Worm (Caenorhabditis elegans) whole organism, L4 larva: ENCODE measurements around the gene R07G3.7.

Experiments used
- Y5F2A.4 ChIP-seq: fragments of 200-800 bp; sonication (Bioruptor generic); optimal IDR thresholded peaks from 2 replicates; lab custom pipeline; 2018; ENCODE audit warnings: mild to moderate bottlenecking, missing genetic modification characterization, missing compliant biosample characterization
- egl-27 ChIP-seq: sonication (generic microtip); optimal IDR thresholded peaks from 3 replicates; lab custom pipeline; 2017; ENCODE audit warnings: missing biosample characterization, missing genetic modification reagents, missing genetic modification characterization
- lin-15B ChIP-seq: fragments of 150-350 bp; sonication (generic microtip); optimal IDR thresholded peaks from 3 replicates; lab custom pipeline; 2014; ENCODE audit warnings: missing biosample characterization, missing genetic modification characterization
- lin-29 ChIP-seq: fragments of 200-800 bp; sonication (Bioruptor generic); IDR thresholded peaks from 2 replicates; pipeline ENCODE4 v1.3.6; 2022; ENCODE audit warnings: missing genetic modification reagents, missing genetic modification characterization, missing compliant biosample characterization
- php-3 ChIP-seq: fragments of 200-800 bp; sonication (Bioruptor generic); IDR thresholded peaks from 2 replicates; pipeline ENCODE4 v1.3.6; 2022; ENCODE audit warnings: missing genetic modification reagents, missing genetic modification characterization, missing compliant biosample characterization
- unc-62 ChIP-seq, 3 experiments: fragments of 150-350 bp in 1 of 3; sonication (generic microtip); optimal IDR thresholded peaks in 2 of 3; peaks in 1 of 3; 1 replicate in 1 of 3; 2 replicates in 2 of 3; lab custom pipeline; 2014 to 2017; ENCODE audit warnings: missing biosample characterization in 3 of 3, missing genetic modification characterization in 3 of 3, missing genetic modification reagents in 3 of 3, missing genotype in 1 of 3

The R07G3.7 gene

ce11 chrII:7562616-7563015, 50.9 kb downstream of the R07G3.7 start:
- TF ChIP-seq lin-29 (no peak), unc-62 (GFP tag; optimal IDR thresholded peaks at IDR 0.05 in 1 of 2; lab: Kevin White, UChicago) (peak in 1 of 2 experiments; percentile 87), unc-62 (tag; optimal IDR thresholded peaks at IDR 0.05; lab: Kevin White, UChicago) (no peak), Y5F2A.4 (GFP tag; lab: Kevin White, UChicago) (no peak)
- TF ChIP-seq, all 104 proteins: peak for 1

DNA sequence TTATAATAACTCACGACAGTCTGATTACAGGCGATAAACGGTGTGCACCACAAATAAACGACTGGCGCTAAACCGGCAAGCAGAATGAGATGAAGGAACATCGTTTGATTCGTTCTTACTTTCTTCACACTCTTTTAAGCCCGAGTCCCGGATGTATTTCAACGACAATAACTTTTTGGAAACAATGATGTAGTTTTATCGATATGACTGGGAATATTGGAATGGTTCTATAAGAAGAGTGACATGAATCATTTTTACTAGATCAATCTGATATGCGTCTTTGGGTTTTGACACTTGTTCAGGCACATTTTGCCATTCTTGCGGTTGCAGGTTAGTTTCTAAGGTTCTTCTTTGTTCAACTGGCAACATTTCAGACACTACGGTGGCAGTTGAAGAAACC, 52.0 kb downstream of the R07G3.7 start, which contains the start of the genes ZK1290.11 and ZK1290.1:
ZK1290.11 (minus strand) TSS at position 101 of the 400 bp plus-strand sequence.
ZK1290.1 (plus strand) TSS at position 271 of the 400 bp plus-strand sequence.
- no peak for TF ChIP-seq lin-15B (tag; lab: Kevin White, UChicago)
- TF ChIP-seq lin-29: no peak
- no peak for TF ChIP-seq php-3
- no peak for TF ChIP-seq egl-27 (tag; lab: Kevin White, UChicago)
